Fruit fly (Drosophila melanogaster): ENCODE measurements around the gene CG34030.

CG34030 gene

DNA sequence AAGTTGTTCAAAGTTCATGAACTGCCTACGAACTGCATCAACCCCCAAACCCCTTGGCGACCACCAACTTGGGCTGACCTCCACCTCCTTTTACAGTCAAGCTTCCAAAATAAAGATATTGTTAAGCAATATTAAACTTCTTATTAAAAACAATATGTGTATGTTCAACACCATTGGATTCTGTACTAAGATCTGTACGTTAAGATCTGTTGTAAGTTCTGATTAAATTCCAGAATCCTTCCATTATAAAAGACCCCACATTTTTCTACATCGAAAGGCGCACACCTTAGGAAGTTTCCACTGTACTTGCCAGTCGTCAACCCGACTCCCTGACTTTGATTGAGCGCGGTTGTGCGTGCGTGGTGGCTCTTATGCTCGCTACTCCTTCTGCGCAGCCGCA is 38.0 kb upstream of the CG34030 start (continued):
- no peak for TF ChIP-seq CG6276 (GFP tag; optimal IDR thresholded peaks at IDR 0.05)
- TF ChIP-seq CG4318 (GFP tag; optimal IDR thresholded peaks at IDR 0.05), result no peak
- TF ChIP-seq CG3032 (tag; optimal IDR thresholded peaks at IDR 0.05), result peak; percentile 64
- no peak for TF ChIP-seq Gug (GFP tag; IDR thresholded peaks at IDR 0.05)
- TF ChIP-seq vri (GFP tag; optimal IDR thresholded peaks at IDR 0.05), result peak; percentile 4
- TF ChIP-seq CG3919 (GFP tag; optimal IDR thresholded peaks at IDR 0.05), result peak; percentile 53
- TF ChIP-seq CG6808 (GFP tag; optimal IDR thresholded peaks at IDR 0.05), result peak; percentile 71
- TF ChIP-seq CG10631 (GFP tag; optimal IDR thresholded peaks at IDR 0.05), result peak; percentile 43
- peak; percentile 26 for TF ChIP-seq CG11902 (GFP tag; optimal IDR thresholded peaks at IDR 0.05)
- TF ChIP-seq pdm3 (GFP tag; optimal IDR thresholded peaks at IDR 0.05), result peak; percentile 56
- peak; percentile 50 for TF ChIP-seq lz (GFP tag; optimal IDR thresholded peaks at IDR 0.05)
- TF ChIP-seq Hr38 (GFP tag; optimal IDR thresholded peaks at IDR 0.05), result no peak
- no peak for TF ChIP-seq fkh (GFP tag; optimal IDR thresholded peaks at IDR 0.05)
- peak; percentile 24 for TF ChIP-seq Ets21C (GFP tag; optimal IDR thresholded peaks at IDR 0.05)
- TF ChIP-seq ss (GFP tag; optimal IDR thresholded peaks at IDR 0.05), result peak; percentile 73 to 84
- TF ChIP-seq CG34406 (GFP tag; optimal IDR thresholded peaks at IDR 0.05), result peak; percentile 52

DNA sequence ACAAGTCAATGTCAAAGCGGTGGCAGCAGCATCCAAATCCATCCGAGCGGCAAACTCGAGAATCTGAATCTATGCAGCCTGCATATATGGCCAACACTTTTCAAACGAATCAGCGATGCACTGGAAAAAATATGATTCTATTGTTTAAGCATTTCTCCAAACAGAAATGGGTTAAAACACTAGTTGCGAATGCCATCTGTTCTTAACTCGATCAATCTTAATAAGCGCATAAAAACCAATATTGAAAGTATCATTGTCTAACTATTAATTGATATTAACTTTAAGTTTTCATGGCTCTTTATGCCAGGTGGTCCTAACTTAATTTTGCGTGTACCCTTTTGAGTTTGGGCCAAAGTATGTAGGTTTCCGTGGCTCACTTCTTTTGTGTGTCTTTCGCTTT is 30.6 kb upstream of the CG34030 start:
- TF ChIP-seq Hr4 (GFP tag; optimal IDR thresholded peaks at IDR 0.05) (peak; percentile 13), spab (GFP tag; optimal IDR thresholded peaks at IDR 0.05) (no peak), Eip78C (GFP tag) (peak; percentile 57), CG32006 (GFP tag; optimal IDR thresholded peaks at IDR 0.05) (peak; percentile 32), CG8119 (GFP tag; IDR thresholded peaks at IDR 0.05) (0 out of 3 replicates have a peak, but pooled peaks have one; percentile 13), CG11762 (GFP tag; optimal IDR thresholded peaks at IDR 0.05; ENCODE audit: insufficient read depth) (no peak), Lpt (GFP tag; optimal IDR thresholded peaks at IDR 0.05) (no peak)

- TF ChIP-seq Eip78C (GFP tag) (peak; percentile 17), CG6163 (GFP tag; IDR thresholded peaks at IDR 0.05) (no peak)
Observed at dm6 chr3L:7104485-7104884, 29.4 kb upstream of the CG34030 start.

DNA sequence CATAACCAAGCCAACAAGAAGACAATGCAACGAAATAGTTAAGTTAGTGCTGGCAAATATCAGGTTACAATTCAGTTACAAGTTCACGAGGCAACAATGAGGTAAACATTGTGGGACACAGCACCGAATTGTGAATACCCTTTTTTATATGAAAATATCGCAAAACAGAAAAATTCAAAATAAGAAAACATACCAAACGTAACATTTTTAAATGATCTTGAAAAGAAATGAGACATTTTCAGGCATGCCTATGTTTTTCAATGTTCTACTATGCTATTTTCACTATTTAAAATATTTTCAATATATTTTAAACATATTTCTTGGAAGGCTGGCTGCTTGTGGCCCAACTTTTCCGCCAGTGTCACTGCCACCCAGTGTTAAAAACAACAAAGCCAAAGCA is 28.9 kb upstream of the CG34030 start:
- TF ChIP-seq CG31627 (GFP tag; optimal IDR thresholded peaks at IDR 0.05) (no peak), vri (GFP tag; optimal IDR thresholded peaks at IDR 0.05) (no peak), Ets21C (GFP tag; optimal IDR thresholded peaks at IDR 0.05) (no peak), CG8119 (GFP tag; IDR thresholded peaks at IDR 0.05) (peak; percentile 20; the same call in 1 of the 3 replicates), CG6163 (GFP tag; IDR thresholded peaks at IDR 0.05) (no peak), Sox14 (GFP tag; optimal IDR thresholded peaks at IDR 0.05) (no peak), Smox (GFP tag; optimal IDR thresholded peaks at IDR 0.05) (no peak), Hr4 (GFP tag; optimal IDR thresholded peaks at IDR 0.05) (peak; percentile 29), fd85E (GFP tag; optimal IDR thresholded peaks at IDR 0.05) (no peak), CG4318 (GFP tag; optimal IDR thresholded peaks at IDR 0.05) (peak; percentile 15), Eip93F (GFP tag; optimal IDR thresholded peaks at IDR 0.05) (no peak), CG32006 (GFP tag; optimal IDR thresholded peaks at IDR 0.05) (peak; percentile 56), CG11294 (GFP tag; IDR thresholded peaks at IDR 0.05) (no peak)

DNA sequence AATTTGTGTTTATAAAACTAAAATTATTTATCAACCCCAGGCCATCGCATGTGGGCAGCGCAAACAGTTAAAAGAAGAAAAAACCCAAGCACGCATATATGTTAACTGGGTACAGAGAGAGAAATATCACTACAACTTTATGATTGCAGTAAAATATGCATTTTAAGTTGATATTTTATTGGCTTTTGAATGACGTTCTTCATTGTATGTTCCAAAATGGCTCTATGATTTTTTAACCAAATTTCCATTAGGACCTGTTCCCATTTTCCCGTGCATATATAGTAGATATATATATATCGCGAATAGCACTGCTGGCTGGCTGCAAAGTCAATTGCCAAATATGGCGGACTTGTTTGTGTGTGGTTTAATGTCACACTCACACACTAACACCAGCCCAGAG is 21.5 kb upstream of the CG34030 start:
- TF ChIP-seq CG6276 (GFP tag; optimal IDR thresholded peaks at IDR 0.05) (peak; percentile 33), fd85E (GFP tag; optimal IDR thresholded peaks at IDR 0.05) (no peak), cyc (GFP tag; optimal IDR thresholded peaks at IDR 0.05) (no peak), fkh (GFP tag; optimal IDR thresholded peaks at IDR 0.05) (no peak), ss (GFP tag; optimal IDR thresholded peaks at IDR 0.05) (no peak), CG11762 (GFP tag; optimal IDR thresholded peaks at IDR 0.05; ENCODE audit: insufficient read depth) (no peak), CG6792 (GFP tag; optimal IDR thresholded peaks at IDR 0.05) (no peak), Smox (GFP tag; optimal IDR thresholded peaks at IDR 0.05) (no peak), Eip78C (GFP tag) (peak; percentile 63), Met (GFP tag; optimal IDR thresholded peaks at IDR 0.05) (peak; percentile 3), svp (GFP tag) (no peak), fd59A (GFP tag; optimal IDR thresholded peaks at IDR 0.05) (no peak), CG16779 (tag; optimal IDR thresholded peaks at IDR 0.05) (no peak), CG4318 (GFP tag; optimal IDR thresholded peaks at IDR 0.05) (peak; percentile 2), Hr4 (GFP tag; optimal IDR thresholded peaks at IDR 0.05) (peak; percentile 61), lz (GFP tag; optimal IDR thresholded peaks at IDR 0.05) (no peak), Eip75B (GFP tag; optimal IDR thresholded peaks at IDR 0.05) (no peak), CG6854 (GFP tag; optimal IDR thresholded peaks at IDR 0.05) (no peak), CG1621 (tag; optimal IDR thresholded peaks at IDR 0.05) (no peak), Gug (GFP tag; IDR thresholded peaks at IDR 0.05) (peak; percentile 37; the same call in 1 of the 2 replicates), CG3032 (tag; optimal IDR thresholded peaks at IDR 0.05) (no peak), CG6163 (GFP tag; IDR thresholded peaks at IDR 0.05) (peak; percentile 56; the same call in 2 of the 3 replicates), acj6 (GFP tag; optimal IDR thresholded peaks at IDR 0.05) (peak; percentile 10), esn (GFP tag; optimal IDR thresholded peaks at IDR 0.05) (no peak), Lpt (GFP tag; optimal IDR thresholded peaks at IDR 0.05) (peak; percentile 40), Ets21C (GFP tag; optimal IDR thresholded peaks at IDR 0.05) (no peak), CG34406 (GFP tag; optimal IDR thresholded peaks at IDR 0.05) (no peak), CG15336 (GFP tag; IDR thresholded peaks at IDR 0.05) (peak; percentile 67)

Measured in whole organism, prepupa.